Comparison of ENCODE assay signal across 2 fruit fly cellular contexts in genomic region chr2L:19947992-19948524, dm6.
TF ChIP-seq lines count a peak whose summit lies in the region.

No protein-coding gene starts in this region.

- TF ChIP-seq CTCF in whole organism, embryonic (GFP tag; optimal IDR thresholded peaks at IDR 0.05; lab: Kevin White, UChicago) = no peak

TF ChIP-seq in whole organism, embryonic, 481 proteins besides CTCF, POLR2A, EP300 and RAD21:
- TF ChIP-seq vvl (GFP tag; IDR thresholded peaks at IDR 0.05; lab: Robert Waterston, UW) (peak; percentile 53; the same call in 1 of the 2 replicates), CG2116 (GFP tag; optimal IDR thresholded peaks at IDR 0.05; lab: Kevin White, UChicago) (no peak), CG8359 (GFP tag; optimal IDR thresholded peaks at IDR 0.05; lab: Kevin White, UChicago; ENCODE audit: borderline replicate concordance) (peak; percentile 89), lab (GFP tag; optimal IDR thresholded peaks at IDR 0.05; lab: Kevin White, UChicago) (peak; percentile 66), Mrtf (GFP tag; IDR thresholded peaks at IDR 0.05; lab: Robert Waterston, UW) (no peak), sens (GFP tag; lab: Kevin White, UChicago) (peak; percentile 1), Blimp-1 (GFP tag; optimal IDR thresholded peaks at IDR 0.05; lab: Kevin White, UChicago) (peak; percentile 56), CG6654 (GFP tag; optimal IDR thresholded peaks at IDR 0.05; lab: Kevin White, UChicago) (peak; percentile 84)
TF ChIP-seq in whole organism, embryonic: peak in this region for 6.

TF ChIP-seq in whole organism, prepupa, 60 proteins besides CTCF, POLR2A, EP300 and RAD21:
- TF ChIP-seq Blimp-1 (GFP tag; optimal IDR thresholded peaks at IDR 0.05; lab: Kevin White, UChicago) = peak; percentile 53
- no peak for TF ChIP-seq Eip93F (GFP tag; optimal IDR thresholded peaks at IDR 0.05; lab: Kevin White, UChicago)
- TF ChIP-seq Ets96B (tag; optimal IDR thresholded peaks at IDR 0.05; lab: Kevin White, UChicago) = no peak

Comparison
In these comparisons a context has a peak if more than half of its experiments do, and no peak if none do; other contexts are left out.
1. Of the 7 proteins assayed by ChIP-seq in both whole organism, embryonic and whole organism, prepupa: peak only in whole organism, embryonic: none; only in whole organism, prepupa: none; in both: Blimp-1; in neither: 6.